Fruit fly (Drosophila melanogaster) whole organism, embryonic: ENCODE measurements around the gene Src64B.

ENCODE experiments used
- CG10366 ChIP-seq: fragments of 200-800 bp; sonication (Bioruptor generic); IDR thresholded peaks from 2 replicates; pipeline ENCODE4 v1.3.6; 2022; ENCODE audit warnings: missing biosample characterization, missing genetic modification characterization
- CG11093 ChIP-seq: fragments of 200-800 bp; sonication (Bioruptor generic); IDR thresholded peaks from 3 replicates; pipeline ENCODE4 v1.3.6; 2022; ENCODE audit warnings: missing biosample characterization, missing genetic modification characterization
- CG11696 ChIP-seq: fragments of 200-800 bp; sonication (Bioruptor generic); IDR thresholded peaks from 2 replicates; pipeline ENCODE4 v1.3.6; 2022; ENCODE audit warnings: missing biosample characterization, missing genetic modification characterization
- CG12299 ChIP-seq: fragments of 200-800 bp; sonication (Bioruptor generic); optimal IDR thresholded peaks from 2 replicates; lab custom pipeline; 2018; ENCODE audit warnings: missing biosample characterization, mild to moderate bottlenecking, missing genetic modification characterization
- CG13624 ChIP-seq: fragments of 200-800 bp; sonication (Bioruptor generic); optimal IDR thresholded peaks from 2 replicates; lab custom pipeline; 2016; ENCODE audit warnings: missing biosample characterization, missing genetic modification characterization
- CG14860 ChIP-seq: fragments of 200-800 bp; sonication (Bioruptor generic); IDR thresholded peaks from 3 replicates; pipeline ENCODE4 v1.3.6; 2022; ENCODE audit warnings: missing biosample characterization, missing genetic modification characterization; ENCODE audit not compliant: partially characterized antibody
- CG16863 ChIP-seq: fragments of 200-800 bp; sonication (Bioruptor generic); optimal IDR thresholded peaks from 3 replicates; lab custom pipeline; 2016; ENCODE audit warnings: missing biosample characterization, missing genetic modification characterization
- CG18599 ChIP-seq: fragments of 200-800 bp; sonication (Bioruptor generic); optimal IDR thresholded peaks from 3 replicates; lab custom pipeline; 2017; ENCODE audit warnings: missing biosample characterization, missing genetic modification characterization, mild to moderate bottlenecking, moderate library complexity, missing genetic modification reagents
- CG30431 ChIP-seq: fragments of 200-800 bp; sonication (Bioruptor generic); optimal IDR thresholded peaks from 2 replicates; lab custom pipeline; 2017; ENCODE audit warnings: missing biosample characterization, missing genetic modification characterization
- CG31388 ChIP-seq: fragments of 200-800 bp; sonication (Bioruptor generic); optimal IDR thresholded peaks from 2 replicates; lab custom pipeline; 2016; ENCODE audit warnings: missing biosample characterization, missing genetic modification characterization
- CG32532 ChIP-seq: fragments of 200-800 bp; sonication (Bioruptor generic); IDR thresholded peaks from 2 replicates; pipeline ENCODE4 v1.3.6; 2022; ENCODE audit warnings: missing biosample characterization, missing genetic modification characterization
- CG4360 ChIP-seq: fragments of 200-800 bp; sonication (Bioruptor generic); IDR thresholded peaks from 2 replicates; pipeline ENCODE4 v1.3.6; 2022; ENCODE audit warnings: missing biosample characterization, missing genetic modification characterization
- CG4404 ChIP-seq: fragments of 200-800 bp; sonication (Bioruptor generic); IDR thresholded peaks from 2 replicates; pipeline ENCODE4 v1.3.6; 2022; ENCODE audit warnings: missing biosample characterization, missing genetic modification characterization
- CG4617 ChIP-seq: fragments of 200-800 bp; sonication (Bioruptor generic); optimal IDR thresholded peaks from 3 replicates; lab custom pipeline; 2016; ENCODE audit warnings: missing biosample characterization, missing genetic modification characterization, borderline replicate concordance
- CG5180 ChIP-seq: fragments of 200-800 bp; sonication (Bioruptor generic); optimal IDR thresholded peaks from 3 replicates; lab custom pipeline; 2017; ENCODE audit warnings: missing biosample characterization, missing genetic modification characterization, mild to moderate bottlenecking, moderate library complexity, missing genetic modification reagents
- CG7963 ChIP-seq: fragments of 200-800 bp; sonication (Bioruptor generic); IDR thresholded peaks from 3 replicates; pipeline ENCODE4 v1.3.6; 2022; ENCODE audit warnings: missing biosample characterization, missing genetic modification characterization; ENCODE audit not compliant: partially characterized antibody
- CG7987 ChIP-seq: fragments of 200-800 bp; sonication (Bioruptor generic); optimal IDR thresholded peaks from 2 replicates; lab custom pipeline; 2018; ENCODE audit warnings: missing biosample characterization, mild to moderate bottlenecking, missing genetic modification characterization, moderate library complexity
- CG9437 ChIP-seq: fragments of 200-800 bp; sonication (Bioruptor generic); optimal IDR thresholded peaks from 2 replicates; lab custom pipeline; 2018; ENCODE audit warnings: missing biosample characterization, mild to moderate bottlenecking, missing genetic modification characterization
- CG9797 ChIP-seq: fragments of 200-800 bp; sonication (Bioruptor generic); optimal IDR thresholded peaks from 3 replicates; lab custom pipeline; 2018; ENCODE audit warnings: missing biosample characterization, mild to moderate bottlenecking, missing genetic modification characterization
- CG9876 ChIP-seq: fragments of 200-800 bp; sonication (Bioruptor generic); optimal IDR thresholded peaks from 2 replicates; lab custom pipeline; 2016; ENCODE audit warnings: missing biosample characterization, missing genetic modification characterization
- CG9932 ChIP-seq: fragments of 200-800 bp; sonication (Bioruptor generic); IDR thresholded peaks from 2 replicates; pipeline ENCODE4 v1.3.6; 2022; ENCODE audit warnings: missing biosample characterization, missing genetic modification characterization
- Dp ChIP-seq: fragments of 200-800 bp; sonication (Bioruptor generic); optimal IDR thresholded peaks from 2 replicates; lab custom pipeline; 2018; ENCODE audit warnings: missing biosample characterization, mild to moderate bottlenecking, missing genetic modification characterization, moderate library complexity
- Fer3 ChIP-seq: fragments of 200-800 bp; sonication (Bioruptor generic); optimal IDR thresholded peaks from 2 replicates; lab custom pipeline; 2018; ENCODE audit warnings: missing biosample characterization, mild to moderate bottlenecking, missing genetic modification characterization, moderate library complexity
- Hr3 ChIP-seq: fragments of 200-800 bp; sonication (Bioruptor generic); optimal IDR thresholded peaks from 3 replicates; lab custom pipeline; 2016; ENCODE audit warnings: missing biosample characterization, missing genetic modification characterization
- Lhr ChIP-seq: fragments of 200-800 bp; sonication (Bioruptor generic); optimal IDR thresholded peaks from 3 replicates; lab custom pipeline; 2017; ENCODE audit warnings: mild to moderate bottlenecking, missing biosample characterization, missing genetic modification reagents, missing genetic modification characterization
- Med ChIP-seq: fragments of 200-800 bp; sonication (Bioruptor generic); peaks from one replicate; lab custom pipeline; 2016; ENCODE audit warnings: missing biosample characterization, missing genetic modification characterization, mild to moderate bottlenecking, inconsistent platforms, moderate library complexity
- NFAT ChIP-seq: fragments of 200-800 bp; sonication (Bioruptor generic); IDR thresholded peaks from 2 replicates; pipeline ENCODE4 v1.3.6; 2022; ENCODE audit warnings: missing biosample characterization, missing genetic modification characterization
- Scr ChIP-seq: fragments of 200-800 bp; sonication (Bioruptor generic); IDR thresholded peaks from 2 replicates; pipeline ENCODE4 v1.3.6; 2022; ENCODE audit warnings: missing biosample characterization, missing genetic modification characterization; ENCODE audit not compliant: partially characterized antibody
- Sry-δ ChIP-seq: fragments of 200-800 bp; sonication (Bioruptor generic); optimal IDR thresholded peaks from 2 replicates; lab custom pipeline; 2016; ENCODE audit warnings: missing biosample characterization, missing genetic modification characterization
- Stat92E ChIP-seq, 3 experiments: fragments of >200 bp in 2 of 3; fragments of 200-800 bp in 1 of 3; sonication (Bioruptor generic) in 1 of 3; optimal IDR thresholded peaks; 2 replicates each; lab custom pipeline; 2017 to 2019; ENCODE audit warnings: missing biosample characterization in 3 of 3, missing genetic modification characterization in 3 of 3, mild to moderate bottlenecking in 1 of 3, moderate library complexity in 1 of 3
- Tbp ChIP-seq: fragments of >200 bp; optimal IDR thresholded peaks from 2 replicates; lab custom pipeline; 2018; ENCODE audit warnings: missing biosample characterization, missing genetic modification characterization
- abd-A ChIP-seq: fragments of 200-800 bp; sonication (Bioruptor generic); optimal IDR thresholded peaks from 3 replicates; lab custom pipeline; 2019; ENCODE audit warnings: missing biosample characterization, mild to moderate bottlenecking, missing genetic modification characterization, moderate library complexity
- btn ChIP-seq: fragments of 200-800 bp; sonication (Bioruptor generic); optimal IDR thresholded peaks from 2 replicates; lab custom pipeline; 2016; ENCODE audit warnings: missing biosample characterization, missing genetic modification characterization
- chm ChIP-seq: fragments of 200-800 bp; sonication (Bioruptor generic); IDR thresholded peaks from 2 replicates; pipeline ENCODE4 v1.3.6; 2022; ENCODE audit warnings: missing biosample characterization, missing genetic modification characterization
- dati ChIP-seq: fragments of 200-800 bp; sonication (Bioruptor generic); IDR thresholded peaks from 2 replicates; pipeline ENCODE4 v1.3.6; 2022; ENCODE audit warnings: missing biosample characterization, missing genetic modification characterization
- eyg ChIP-seq: fragments of 200-800 bp; sonication (Bioruptor generic); optimal IDR thresholded peaks from 3 replicates; lab custom pipeline; 2016; ENCODE audit warnings: missing biosample characterization, missing genetic modification characterization
- fd96Cb ChIP-seq: fragments of 200-800 bp; sonication (Bioruptor generic); optimal IDR thresholded peaks from 2 replicates; lab custom pipeline; 2018; ENCODE audit warnings: missing biosample characterization, mild to moderate bottlenecking, missing genetic modification characterization, moderate library complexity
- inv ChIP-seq: fragments of 200-800 bp; sonication (Bioruptor generic); IDR thresholded peaks from 2 replicates; pipeline ENCODE4 v1.3.6; 2022; ENCODE audit warnings: missing biosample characterization, missing genetic modification characterization; ENCODE audit not compliant: partially characterized antibody
- maf-S ChIP-seq: fragments of 200-800 bp; sonication (Bioruptor generic); optimal IDR thresholded peaks from 2 replicates; lab custom pipeline; 2016; ENCODE audit warnings: missing biosample characterization, missing genetic modification characterization
- pho ChIP-seq: fragments of 200-800 bp; sonication (Bioruptor generic); optimal IDR thresholded peaks from 2 replicates; lab custom pipeline; 2016; ENCODE audit warnings: missing biosample characterization, missing genetic modification characterization
- pzg ChIP-seq: fragments of 200-800 bp; sonication (Bioruptor generic); optimal IDR thresholded peaks from 3 replicates; lab custom pipeline; 2018; ENCODE audit warnings: missing biosample characterization, mild to moderate bottlenecking, missing genetic modification characterization, moderate library complexity
- shn ChIP-seq: fragments of 200-800 bp; sonication (Bioruptor generic); optimal IDR thresholded peaks from 3 replicates; lab custom pipeline; 2016; ENCODE audit warnings: missing biosample characterization, missing genetic modification characterization
- sisA ChIP-seq: fragments of 200-800 bp; sonication (Bioruptor generic); IDR thresholded peaks from 2 replicates; pipeline ENCODE4 v1.3.6; 2022; ENCODE audit warnings: missing biosample characterization, missing genetic modification characterization
- so ChIP-seq: fragments of 200-800 bp; sonication (Bioruptor generic); IDR thresholded peaks from 3 replicates; pipeline ENCODE4 v1.3.6; 2022; ENCODE audit warnings: missing biosample characterization, missing genetic modification characterization
- tio ChIP-seq: fragments of 200-800 bp; sonication (Bioruptor generic); optimal IDR thresholded peaks from 2 replicates; lab custom pipeline; 2017; ENCODE audit warnings: missing biosample characterization, missing genetic modification characterization, inconsistent platforms
- unc-4 ChIP-seq: fragments of 200-800 bp; sonication (Bioruptor generic); IDR thresholded peaks from 2 replicates; pipeline ENCODE4 v1.3.6; 2022; ENCODE audit warnings: missing biosample characterization, missing genetic modification characterization; ENCODE audit not compliant: partially characterized antibody
- wek ChIP-seq: fragments of 200-800 bp; sonication (Bioruptor generic); optimal IDR thresholded peaks from 3 replicates; lab custom pipeline; 2018; ENCODE audit warnings: missing biosample characterization, mild to moderate bottlenecking, missing genetic modification characterization, moderate library complexity
- zfh2 ChIP-seq: fragments of 200-800 bp; sonication (Bioruptor generic); optimal IDR thresholded peaks from 2 replicates; lab custom pipeline; 2016; ENCODE audit warnings: missing biosample characterization, missing genetic modification characterization

Src64B gene

dm6 chr3L:4625387-4626386 is at the start of gene Src64B (continued):
- peak; percentile 28 for TF ChIP-seq CG18599 (GFP tag; lab: Kevin White, UChicago)
- TF ChIP-seq CG11696 (GFP tag; lab: Robert Waterston, UW) = no peak
- no peak for TF ChIP-seq Fer3 (tag; lab: Kevin White, UChicago)
- TF ChIP-seq CG9437 (GFP tag; lab: Kevin White, UChicago) = no peak
- TF ChIP-seq CG9876 (GFP tag; lab: Kevin White, UChicago) = no peak
- peak; percentile 3 for TF ChIP-seq CG9797 (GFP tag; lab: Kevin White, UChicago)
- no peak for TF ChIP-seq Dp (GFP tag; lab: Kevin White, UChicago)
- no peak for TF ChIP-seq fd96Cb
- TF ChIP-seq NFAT = peak; percentile 49
- 0 out of 2 replicates have a peak, but pooled peaks have one; percentile 31 for TF ChIP-seq CG32532
- no peak for TF ChIP-seq btn
- TF ChIP-seq maf-S = peak; percentile 5
- TF ChIP-seq CG4617 (GFP tag; lab: Kevin White, UChicago) = peak; percentile 43
- peak; percentile 13 for TF ChIP-seq eyg (GFP tag; lab: Kevin White, UChicago)
- TF ChIP-seq chm (GFP tag; lab: Robert Waterston, UW) = peak; percentile 65
- peak; percentile 60 for TF ChIP-seq Scr (GFP tag; lab: Robert Waterston, UW)
- peak in 1 of 3 experiments; percentile 87 for TF ChIP-seq Stat92E (GFP tag; optimal IDR thresholded peaks at IDR 0.05; lab: Kevin White, UChicago)
- TF ChIP-seq unc-4 (GFP tag; lab: Robert Waterston, UW) = peak; percentile 63
- no peak for TF ChIP-seq CG4404 (GFP tag; lab: Robert Waterston, UW)
- TF ChIP-seq so (GFP tag; lab: Robert Waterston, UW) = no peak
- TF ChIP-seq Lhr (GFP tag; lab: Kevin White, UChicago) = peak; percentile 56
- no peak for TF ChIP-seq sisA (GFP tag; lab: Robert Waterston, UW)
- TF ChIP-seq wek = no peak
- no peak for TF ChIP-seq CG9932 (GFP tag; lab: Robert Waterston, UW)
- TF ChIP-seq Sry-δ = peak; percentile 88
- TF ChIP-seq CG7987 (GFP tag; lab: Kevin White, UChicago) = peak; percentile 56
- 0 out of 2 replicates have a peak, but pooled peaks have one; percentile 13 for TF ChIP-seq dati (GFP tag; lab: Robert Waterston, UW)
- TF ChIP-seq CG13624 (GFP tag; lab: Kevin White, UChicago) = peak; percentile 32
- TF ChIP-seq CG31388 (GFP tag; lab: Kevin White, UChicago) = no peak
- TF ChIP-seq Med (GFP tag; lab: Kevin White, UChicago) = peak; percentile 90
- TF ChIP-seq CG11093 = no peak
- TF ChIP-seq Hr3 (GFP tag; lab: Kevin White, UChicago) = no peak
- TF ChIP-seq CG10366 (GFP tag; lab: Robert Waterston, UW) = no peak
- peak; percentile 66 for TF ChIP-seq pzg (GFP tag; lab: Kevin White, UChicago)
- TF ChIP-seq Tbp (GFP tag; lab: Kevin White, UChicago) = no peak
- no peak for TF ChIP-seq zfh2 (GFP tag; lab: Kevin White, UChicago)
- peak; percentile 56 for TF ChIP-seq CG12299 (tag; lab: Kevin White, UChicago)
- no peak for TF ChIP-seq shn
- TF ChIP-seq CG7963 = peak; percentile 54; the same call in 1 of the 3 replicates
- peak; percentile 67 for TF ChIP-seq inv
- TF ChIP-seq CG4360 = peak; percentile 78
- no peak for TF ChIP-seq pho (GFP tag; lab: Kevin White, UChicago)
- TF ChIP-seq CG30431 (GFP tag; lab: Kevin White, UChicago) = no peak
- no peak for TF ChIP-seq CG16863 (GFP tag; lab: Kevin White, UChicago)
- peak; percentile 13 for TF ChIP-seq CG5180
- TF ChIP-seq abd-A = peak; percentile 59
- TF ChIP-seq CG14860 = peak; percentile 65
- no peak for TF ChIP-seq tio
